Fruit fly (Drosophila melanogaster) whole organism, pupa: ENCODE measurements around the gene CG14185.

Experiments
- CG10348 ChIP-seq: fragments of 200-800 bp; sonication (Bioruptor generic); IDR thresholded peaks from 2 replicates; pipeline ENCODE4 v1.3.6; 2022; ENCODE audit warnings: missing biosample characterization, missing genetic modification characterization
- CG12605 ChIP-seq: fragments of 200-800 bp; sonication (Bioruptor generic); IDR thresholded peaks from 2 replicates; pipeline ENCODE4 v1.3.6; 2022; ENCODE audit warnings: missing biosample characterization, missing genetic modification characterization
- CG13204 ChIP-seq: fragments of 200-800 bp; sonication (Bioruptor generic); optimal IDR thresholded peaks from 2 replicates; lab custom pipeline; 2018; ENCODE audit warnings: missing biosample characterization, mild to moderate bottlenecking, missing genetic modification characterization, moderate library complexity
- CG14655 ChIP-seq: fragments of 200-800 bp; sonication (Bioruptor generic); optimal IDR thresholded peaks from 3 replicates; lab custom pipeline; 2017; ENCODE audit warnings: mild to moderate bottlenecking, missing biosample characterization, missing genetic modification reagents, missing genetic modification characterization
- CG15710 ChIP-seq: fragments of 200-800 bp; sonication (Bioruptor generic); optimal IDR thresholded peaks from 2 replicates; lab custom pipeline; 2018; ENCODE audit warnings: missing biosample characterization, mild to moderate bottlenecking, missing genetic modification characterization, moderate library complexity
- CG17806 ChIP-seq: fragments of 200-800 bp; sonication (Bioruptor generic); optimal IDR thresholded peaks from 2 replicates; lab custom pipeline; 2018; ENCODE audit warnings: missing biosample characterization, mild to moderate bottlenecking, missing genetic modification characterization, moderate library complexity
- CG32121 ChIP-seq: fragments of 200-800 bp; sonication (Bioruptor generic); IDR thresholded peaks from 2 replicates; pipeline ENCODE4 v1.3.6; 2022; ENCODE audit warnings: missing biosample characterization, missing genetic modification characterization
- CG34367 ChIP-seq: fragments of 200-800 bp; sonication (Bioruptor generic); optimal IDR thresholded peaks from 2 replicates; lab custom pipeline; 2018; ENCODE audit warnings: missing biosample characterization, mild to moderate bottlenecking, missing genetic modification characterization
- CG4496 ChIP-seq: fragments of 200-800 bp; sonication (Bioruptor generic); IDR thresholded peaks from 3 replicates; pipeline ENCODE4 v1.3.6; 2022; ENCODE audit warnings: missing biosample characterization, missing genetic modification characterization
- CG8159 ChIP-seq: fragments of 200-800 bp; sonication (Bioruptor generic); optimal IDR thresholded peaks from 3 replicates; lab custom pipeline; 2018; ENCODE audit warnings: missing biosample characterization, mild to moderate bottlenecking, missing genetic modification characterization, moderate library complexity
- CG8301 ChIP-seq: fragments of 200-800 bp; sonication (Bioruptor generic); optimal IDR thresholded peaks from 2 replicates; lab custom pipeline; 2018; ENCODE audit warnings: missing biosample characterization, mild to moderate bottlenecking, missing genetic modification characterization
- CG9948 ChIP-seq: fragments of 200-800 bp; sonication (Bioruptor generic); optimal IDR thresholded peaks from 2 replicates; lab custom pipeline; 2018; ENCODE audit warnings: missing biosample characterization, mild to moderate bottlenecking, missing genetic modification characterization, moderate library complexity
- D1 ChIP-seq: fragments of 200-800 bp; sonication (Bioruptor generic); optimal IDR thresholded peaks from 2 replicates; lab custom pipeline; 2018; ENCODE audit warnings: missing biosample characterization, mild to moderate bottlenecking, missing genetic modification characterization, moderate library complexity
- EcR ChIP-seq: fragments of 200-800 bp; sonication (Bioruptor generic); optimal IDR thresholded peaks from 3 replicates; lab custom pipeline; 2019; ENCODE audit warnings: missing biosample characterization, missing genetic modification characterization, mild to moderate bottlenecking, moderate library complexity, missing genetic modification reagents
- Ets98B ChIP-seq: fragments of 200-800 bp; sonication (Bioruptor generic); IDR thresholded peaks from 2 replicates; pipeline ENCODE4 v1.3.6; 2022; ENCODE audit warnings: missing biosample characterization, missing genetic modification characterization
- Pif1A ChIP-seq: fragments of 200-800 bp; sonication (Bioruptor generic); optimal IDR thresholded peaks from 3 replicates; lab custom pipeline; 2016; ENCODE audit warnings: missing biosample characterization, missing genetic modification characterization
- Pif1B ChIP-seq: fragments of 200-800 bp; sonication (Bioruptor generic); optimal IDR thresholded peaks from 3 replicates; lab custom pipeline; 2016; ENCODE audit warnings: missing biosample characterization, missing genetic modification characterization
- Snoo ChIP-seq: fragments of 200-800 bp; sonication (Bioruptor generic); optimal IDR thresholded peaks from 3 replicates; lab custom pipeline; 2017; ENCODE audit warnings: missing biosample characterization, mild to moderate bottlenecking, missing genetic modification characterization, inconsistent platforms
- fd96Ca ChIP-seq: fragments of 200-800 bp; sonication (Bioruptor generic); IDR thresholded peaks from 3 replicates; pipeline ENCODE4 v1.3.6; 2022; ENCODE audit warnings: missing biosample characterization, missing genetic modification characterization
- gl ChIP-seq: fragments of 200-800 bp; sonication (Bioruptor generic); optimal IDR thresholded peaks from 2 replicates; lab custom pipeline; 2018; ENCODE audit warnings: missing biosample characterization, mild to moderate bottlenecking, missing genetic modification characterization
- rn ChIP-seq: fragments of 200-800 bp; sonication (Bioruptor generic); IDR thresholded peaks from 2 replicates; pipeline ENCODE4 v1.3.6; 2022; ENCODE audit warnings: missing biosample characterization, missing genetic modification characterization

Gene CG14185

dm6 chr3L:20111434-20111833, 5.5 kb downstream of the CG14185 start, which contains the start of gene Ir76b:
Gene Ir76b, minus strand, starts transcription at chr3L:20111534.
- no peak for TF ChIP-seq D1
- no peak for TF ChIP-seq CG8159 (tag; lab: Kevin White, UChicago)
- TF ChIP-seq CG8301 (tag; lab: Kevin White, UChicago): no peak
- no peak for TF ChIP-seq CG17806 (tag; lab: Kevin White, UChicago)
- no peak for TF ChIP-seq CG10348
- TF ChIP-seq Ets98B (GFP tag; lab: Robert Waterston, UW): no peak
- no peak for TF ChIP-seq CG13204 (GFP tag; lab: Kevin White, UChicago)
- TF ChIP-seq CG34367 (tag; lab: Kevin White, UChicago): no peak
- TF ChIP-seq Snoo (tag; lab: Kevin White, UChicago): no peak
- no peak for TF ChIP-seq CG4496 (GFP tag; lab: Robert Waterston, UW)
- no peak for TF ChIP-seq CG15710
- TF ChIP-seq CG14655 (GFP tag; lab: Kevin White, UChicago): no peak
- no peak for TF ChIP-seq CG9948
- TF ChIP-seq, all 21 proteins: peak for 0

DNA sequence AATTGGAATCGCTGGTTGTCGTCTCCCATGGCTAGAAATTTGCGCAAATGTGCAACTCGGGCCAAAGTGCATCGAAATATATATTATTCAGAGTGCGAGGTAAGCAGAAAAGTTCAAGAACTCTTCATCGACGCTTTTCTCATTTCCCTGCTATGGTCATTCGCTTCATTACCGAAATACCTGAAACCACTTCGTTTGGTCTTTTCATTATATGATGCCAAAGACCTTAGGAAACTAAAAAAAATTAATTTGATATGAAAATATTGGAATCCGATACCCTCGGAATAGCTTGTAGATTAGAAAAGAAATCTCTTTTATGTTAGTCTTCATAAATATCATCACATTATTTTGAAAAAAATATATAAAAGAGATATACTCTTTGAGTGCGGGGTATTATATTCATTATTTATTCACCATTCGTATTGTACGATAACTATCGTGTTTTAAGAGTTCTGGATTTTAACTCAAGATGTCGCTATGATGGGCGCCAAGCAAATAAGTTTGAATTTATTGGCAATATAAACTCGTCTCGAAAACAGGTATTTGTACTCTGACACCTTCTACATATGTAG, 7.0 kb downstream of the CG14185 start, which contains the start of gene CG14187:
Gene CG14187, minus strand, starts transcription at position 51 of the 572 bp plus-strand sequence.
- TF ChIP-seq CG8159 (tag; lab: Kevin White, UChicago) (no peak), CG15710 (peak; percentile 12), CG14655 (GFP tag; lab: Kevin White, UChicago) (peak; percentile 24), CG17806 (tag; lab: Kevin White, UChicago) (peak; percentile 11)

- no peak for TF ChIP-seq CG8301 (tag; lab: Kevin White, UChicago)
- TF ChIP-seq CG4496 (GFP tag; lab: Robert Waterston, UW): no peak
- TF ChIP-seq CG17806 (tag; lab: Kevin White, UChicago): no peak
- no peak for TF ChIP-seq Ets98B (GFP tag; lab: Robert Waterston, UW)
- no peak for TF ChIP-seq CG14655 (GFP tag; lab: Kevin White, UChicago)
- no peak for TF ChIP-seq CG15710
- no peak for TF ChIP-seq D1
- no peak for TF ChIP-seq Pif1A (GFP tag; lab: Kevin White, UChicago)
- TF ChIP-seq Snoo (tag; lab: Kevin White, UChicago): no peak
- TF ChIP-seq CG34367 (tag; lab: Kevin White, UChicago): no peak
- TF ChIP-seq fd96Ca (GFP tag; lab: Robert Waterston, UW): no peak
- TF ChIP-seq CG9948: no peak
- TF ChIP-seq CG12605 (GFP tag; lab: Robert Waterston, UW): no peak
- no peak for TF ChIP-seq rn (GFP tag; lab: Robert Waterston, UW)
- no peak for TF ChIP-seq Pif1B (GFP tag; lab: Kevin White, UChicago)
Observed at dm6 chr3L:20123038-20123437, 17.1 kb downstream of the CG14185 start.

- TF ChIP-seq CG4496 (GFP tag; lab: Robert Waterston, UW): 0 out of 3 replicates have a peak, but pooled peaks have one; percentile 51
- no peak for TF ChIP-seq CG10348
- peak; percentile 41 for TF ChIP-seq EcR (GFP tag; lab: Kevin White, UChicago)
- TF ChIP-seq CG13204 (GFP tag; lab: Kevin White, UChicago): peak; percentile 37
Observed at dm6 chr3L:20126106-20126505, 20.2 kb downstream of the CG14185 start.

DNA sequence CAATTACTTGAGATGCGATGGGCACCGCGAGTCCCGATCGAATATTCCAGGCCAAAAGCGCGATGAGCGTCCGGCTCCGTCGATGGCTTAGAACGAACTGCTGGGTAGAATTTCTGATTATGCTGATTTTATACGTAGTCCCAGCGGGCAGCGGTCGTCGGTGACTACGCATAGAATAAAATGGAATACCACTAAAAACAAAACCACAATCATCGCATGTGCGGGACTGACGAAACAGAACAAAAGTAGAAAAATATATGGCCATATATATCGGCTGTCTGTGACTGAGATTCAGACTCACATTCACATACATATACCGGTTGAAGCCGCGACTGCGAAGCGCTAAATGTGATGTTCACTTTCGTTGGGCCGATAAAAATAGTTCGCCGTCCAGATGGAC, 21.4 kb downstream of the CG14185 start, which contains the start of gene CG7365:
Gene CG7365, minus strand, starts transcription at position 101 of the 400 bp plus-strand sequence.
- TF ChIP-seq Ets98B (GFP tag; lab: Robert Waterston, UW) (no peak), CG12605 (GFP tag; lab: Robert Waterston, UW) (no peak), EcR (GFP tag; lab: Kevin White, UChicago) (no peak), CG32121 (no peak), CG34367 (tag; lab: Kevin White, UChicago) (no peak), Pif1B (GFP tag; lab: Kevin White, UChicago) (no peak), fd96Ca (GFP tag; lab: Robert Waterston, UW) (no peak), rn (GFP tag; lab: Robert Waterston, UW) (no peak), CG10348 (no peak), CG15710 (no peak), CG17806 (tag; lab: Kevin White, UChicago) (no peak)

dm6 chr3L:20129032-20129431, 23.1 kb downstream of the CG14185 start, which contains the start of gene gig:
Gene gig, plus strand, starts transcription at chr3L:20129181.
- TF ChIP-seq Pif1B (GFP tag; lab: Kevin White, UChicago) (no peak), CG17806 (tag; lab: Kevin White, UChicago) (no peak), CG32121 (no peak), CG9948 (no peak), rn (GFP tag; lab: Robert Waterston, UW) (no peak), Snoo (tag; lab: Kevin White, UChicago) (no peak), CG34367 (tag; lab: Kevin White, UChicago) (no peak), CG4496 (GFP tag; lab: Robert Waterston, UW) (no peak), CG12605 (GFP tag; lab: Robert Waterston, UW) (no peak), CG8301 (tag; lab: Kevin White, UChicago) (no peak), EcR (GFP tag; lab: Kevin White, UChicago) (no peak), Pif1A (GFP tag; lab: Kevin White, UChicago) (no peak), fd96Ca (GFP tag; lab: Robert Waterston, UW) (no peak), CG8159 (tag; lab: Kevin White, UChicago) (no peak), CG14655 (GFP tag; lab: Kevin White, UChicago) (no peak), gl (tag; lab: Kevin White, UChicago) (no peak), CG10348 (no peak)
